Fruit fly (Drosophila melanogaster) whole organism, pupa: ENCODE measurements around the gene Tcs3.

Source experiments
- CG10348 ChIP-seq: fragments of 200-800 bp; sonication (Bioruptor generic); IDR thresholded peaks from 2 replicates; pipeline ENCODE4 v1.3.6; 2022; ENCODE audit warnings: missing biosample characterization, missing genetic modification characterization
- CG12605 ChIP-seq: fragments of 200-800 bp; sonication (Bioruptor generic); IDR thresholded peaks from 2 replicates; pipeline ENCODE4 v1.3.6; 2022; ENCODE audit warnings: missing biosample characterization, missing genetic modification characterization
- CG13204 ChIP-seq: fragments of 200-800 bp; sonication (Bioruptor generic); optimal IDR thresholded peaks from 2 replicates; lab custom pipeline; 2018; ENCODE audit warnings: missing biosample characterization, mild to moderate bottlenecking, missing genetic modification characterization, moderate library complexity
- CG14655 ChIP-seq: fragments of 200-800 bp; sonication (Bioruptor generic); optimal IDR thresholded peaks from 3 replicates; lab custom pipeline; 2017; ENCODE audit warnings: mild to moderate bottlenecking, missing biosample characterization, missing genetic modification reagents, missing genetic modification characterization
- CG15710 ChIP-seq: fragments of 200-800 bp; sonication (Bioruptor generic); optimal IDR thresholded peaks from 2 replicates; lab custom pipeline; 2018; ENCODE audit warnings: missing biosample characterization, mild to moderate bottlenecking, missing genetic modification characterization, moderate library complexity
- CG17806 ChIP-seq: fragments of 200-800 bp; sonication (Bioruptor generic); optimal IDR thresholded peaks from 2 replicates; lab custom pipeline; 2018; ENCODE audit warnings: missing biosample characterization, mild to moderate bottlenecking, missing genetic modification characterization, moderate library complexity
- CG32121 ChIP-seq: fragments of 200-800 bp; sonication (Bioruptor generic); IDR thresholded peaks from 2 replicates; pipeline ENCODE4 v1.3.6; 2022; ENCODE audit warnings: missing biosample characterization, missing genetic modification characterization
- CG34367 ChIP-seq: fragments of 200-800 bp; sonication (Bioruptor generic); optimal IDR thresholded peaks from 2 replicates; lab custom pipeline; 2018; ENCODE audit warnings: missing biosample characterization, mild to moderate bottlenecking, missing genetic modification characterization
- CG4496 ChIP-seq: fragments of 200-800 bp; sonication (Bioruptor generic); IDR thresholded peaks from 3 replicates; pipeline ENCODE4 v1.3.6; 2022; ENCODE audit warnings: missing biosample characterization, missing genetic modification characterization
- CG8159 ChIP-seq: fragments of 200-800 bp; sonication (Bioruptor generic); optimal IDR thresholded peaks from 3 replicates; lab custom pipeline; 2018; ENCODE audit warnings: missing biosample characterization, mild to moderate bottlenecking, missing genetic modification characterization, moderate library complexity
- CG8301 ChIP-seq: fragments of 200-800 bp; sonication (Bioruptor generic); optimal IDR thresholded peaks from 2 replicates; lab custom pipeline; 2018; ENCODE audit warnings: missing biosample characterization, mild to moderate bottlenecking, missing genetic modification characterization
- CG9948 ChIP-seq: fragments of 200-800 bp; sonication (Bioruptor generic); optimal IDR thresholded peaks from 2 replicates; lab custom pipeline; 2018; ENCODE audit warnings: missing biosample characterization, mild to moderate bottlenecking, missing genetic modification characterization, moderate library complexity
- D1 ChIP-seq: fragments of 200-800 bp; sonication (Bioruptor generic); optimal IDR thresholded peaks from 2 replicates; lab custom pipeline; 2018; ENCODE audit warnings: missing biosample characterization, mild to moderate bottlenecking, missing genetic modification characterization, moderate library complexity
- EcR ChIP-seq: fragments of 200-800 bp; sonication (Bioruptor generic); optimal IDR thresholded peaks from 3 replicates; lab custom pipeline; 2019; ENCODE audit warnings: missing biosample characterization, missing genetic modification characterization, mild to moderate bottlenecking, moderate library complexity, missing genetic modification reagents
- Ets98B ChIP-seq: fragments of 200-800 bp; sonication (Bioruptor generic); IDR thresholded peaks from 2 replicates; pipeline ENCODE4 v1.3.6; 2022; ENCODE audit warnings: missing biosample characterization, missing genetic modification characterization
- Pif1A ChIP-seq: fragments of 200-800 bp; sonication (Bioruptor generic); optimal IDR thresholded peaks from 3 replicates; lab custom pipeline; 2016; ENCODE audit warnings: missing biosample characterization, missing genetic modification characterization
- Pif1B ChIP-seq: fragments of 200-800 bp; sonication (Bioruptor generic); optimal IDR thresholded peaks from 3 replicates; lab custom pipeline; 2016; ENCODE audit warnings: missing biosample characterization, missing genetic modification characterization
- Snoo ChIP-seq: fragments of 200-800 bp; sonication (Bioruptor generic); optimal IDR thresholded peaks from 3 replicates; lab custom pipeline; 2017; ENCODE audit warnings: missing biosample characterization, mild to moderate bottlenecking, missing genetic modification characterization, inconsistent platforms
- fd96Ca ChIP-seq: fragments of 200-800 bp; sonication (Bioruptor generic); IDR thresholded peaks from 3 replicates; pipeline ENCODE4 v1.3.6; 2022; ENCODE audit warnings: missing biosample characterization, missing genetic modification characterization
- gl ChIP-seq: fragments of 200-800 bp; sonication (Bioruptor generic); optimal IDR thresholded peaks from 2 replicates; lab custom pipeline; 2018; ENCODE audit warnings: missing biosample characterization, mild to moderate bottlenecking, missing genetic modification characterization
- rn ChIP-seq: fragments of 200-800 bp; sonication (Bioruptor generic); IDR thresholded peaks from 2 replicates; pipeline ENCODE4 v1.3.6; 2022; ENCODE audit warnings: missing biosample characterization, missing genetic modification characterization

The Tcs3 gene

DNA sequence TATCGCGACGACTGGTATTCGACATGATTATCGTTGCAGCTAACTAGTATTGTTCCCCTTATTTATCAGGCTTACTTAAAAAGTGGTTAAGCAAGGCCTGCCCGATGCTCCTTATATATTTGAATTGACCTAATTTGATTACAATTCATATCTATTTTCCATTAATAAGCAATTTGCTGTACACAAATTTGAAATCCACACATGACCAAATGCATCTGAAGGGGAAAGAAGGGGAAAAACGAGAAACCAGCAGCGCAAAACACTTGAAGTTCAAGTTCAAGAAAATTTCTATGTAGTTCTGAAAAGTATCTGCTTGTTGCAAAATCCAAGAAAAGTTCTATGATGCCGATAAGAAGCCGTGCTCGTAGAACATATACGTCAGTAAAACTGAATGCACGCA, 25.1 kb upstream of the Tcs3 start, which contains the start of the genes CG13040 and CG13039:
Gene CG13040, minus strand, starts transcription at position 101 of the 400 bp plus-strand sequence.
Gene CG13039, minus strand, starts transcription at position 106 of the 400 bp plus-strand sequence.
- TF ChIP-seq Pif1B (GFP tag; lab: Kevin White, UChicago) (no peak), D1 (tag; lab: Kevin White, UChicago) (no peak), CG15710 (tag; lab: Kevin White, UChicago) (no peak), gl (no peak)

dm6 chr3L:16327776-16328175, 24.0 kb upstream of the Tcs3 start, which contains the start of gene CG13038:
Gene CG13038, minus strand, starts transcription at chr3L:16327893.
- peak; percentile 66 for TF ChIP-seq Ets98B (GFP tag; lab: Robert Waterston, UW)
- peak; percentile 63 for TF ChIP-seq CG4496 (GFP tag; lab: Robert Waterston, UW)
- TF ChIP-seq CG12605 (GFP tag; lab: Robert Waterston, UW) = no peak
- no peak for TF ChIP-seq CG10348 (GFP tag; lab: Robert Waterston, UW)
- TF ChIP-seq rn (GFP tag; lab: Robert Waterston, UW) = no peak
- peak; percentile 59; the same call in 1 of the 3 replicates for TF ChIP-seq fd96Ca
- TF ChIP-seq CG14655 (GFP tag; lab: Kevin White, UChicago) = no peak

- peak; percentile 22; the same call in 1 of the 3 replicates for TF ChIP-seq CG4496 (GFP tag; lab: Robert Waterston, UW)
- TF ChIP-seq CG8301 (tag; lab: Kevin White, UChicago) = peak; percentile 66
- TF ChIP-seq CG10348 (GFP tag; lab: Robert Waterston, UW) = peak; percentile 81
- TF ChIP-seq CG8159 (tag; lab: Kevin White, UChicago) = peak; percentile 70
- no peak for TF ChIP-seq Pif1B (GFP tag; lab: Kevin White, UChicago)
- TF ChIP-seq CG13204 = no peak
- TF ChIP-seq CG32121 (GFP tag; lab: Robert Waterston, UW) = peak; percentile 63
- TF ChIP-seq CG12605 (GFP tag; lab: Robert Waterston, UW) = no peak
- peak; percentile 23 for TF ChIP-seq Ets98B (GFP tag; lab: Robert Waterston, UW)
- TF ChIP-seq CG9948 (tag; lab: Kevin White, UChicago) = peak; percentile 55
- peak; percentile 7 for TF ChIP-seq Pif1A (GFP tag; lab: Kevin White, UChicago)
- peak; percentile 1 for TF ChIP-seq EcR (GFP tag; lab: Kevin White, UChicago)
- TF ChIP-seq rn (GFP tag; lab: Robert Waterston, UW) = no peak
- peak; percentile 68 for TF ChIP-seq CG14655 (GFP tag; lab: Kevin White, UChicago)
- TF ChIP-seq gl = no peak
- TF ChIP-seq Snoo (tag; lab: Kevin White, UChicago) = no peak
- peak; percentile 38 for TF ChIP-seq CG17806 (tag; lab: Kevin White, UChicago)
- TF ChIP-seq D1 (tag; lab: Kevin White, UChicago) = no peak
- peak; percentile 69 for TF ChIP-seq CG15710 (tag; lab: Kevin White, UChicago)
- peak; percentile 65 for TF ChIP-seq CG34367 (tag; lab: Kevin White, UChicago)
- 0 out of 3 replicates have a peak, but pooled peaks have one; percentile 20 for TF ChIP-seq fd96Ca
Observed at dm6 chr3L:16328207-16328891, 23.4 kb upstream of the Tcs3 start, which contains the start of gene CG13058. Gene CG13058, plus strand, starts transcription at chr3L:16328841.

dm6 chr3L:16329495-16329894, 22.3 kb upstream of the Tcs3 start, which contains the start of gene CG33061:
Gene CG33061, plus strand, starts transcription at chr3L:16329795.
- TF ChIP-seq Pif1A (GFP tag; lab: Kevin White, UChicago) (no peak), CG17806 (tag; lab: Kevin White, UChicago) (no peak), CG9948 (tag; lab: Kevin White, UChicago) (no peak), D1 (tag; lab: Kevin White, UChicago) (no peak), Pif1B (GFP tag; lab: Kevin White, UChicago) (no peak), CG8301 (tag; lab: Kevin White, UChicago) (no peak), CG4496 (GFP tag; lab: Robert Waterston, UW) (no peak), CG32121 (GFP tag; lab: Robert Waterston, UW) (no peak), EcR (GFP tag; lab: Kevin White, UChicago) (no peak), fd96Ca (no peak), Snoo (tag; lab: Kevin White, UChicago) (no peak), CG14655 (GFP tag; lab: Kevin White, UChicago) (no peak), CG8159 (tag; lab: Kevin White, UChicago) (no peak), rn (GFP tag; lab: Robert Waterston, UW) (no peak), CG13204 (no peak), CG15710 (tag; lab: Kevin White, UChicago) (no peak), Ets98B (GFP tag; lab: Robert Waterston, UW) (no peak), CG10348 (GFP tag; lab: Robert Waterston, UW) (no peak), CG34367 (tag; lab: Kevin White, UChicago) (no peak)

DNA sequence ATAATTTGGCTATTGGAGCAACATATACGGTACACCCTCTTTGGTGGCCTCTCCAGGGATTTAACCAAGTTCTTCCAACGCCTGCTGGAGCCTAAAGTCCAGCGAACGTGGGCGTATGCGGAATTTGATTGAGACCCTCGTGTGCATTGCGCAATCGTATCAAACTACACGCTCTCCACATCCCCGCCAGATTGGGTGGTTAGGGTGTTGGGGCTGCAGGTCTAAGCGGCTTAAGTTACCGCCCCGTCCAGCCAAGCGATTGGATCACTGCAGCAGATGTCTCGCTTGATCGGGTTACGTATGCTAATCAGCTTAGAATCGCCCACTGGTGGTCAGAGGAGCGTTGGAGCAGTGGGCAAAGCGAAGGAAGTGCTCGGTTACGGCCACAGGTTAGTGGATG, 21.1 kb upstream of the Tcs3 start, which contains the start of gene CG33060:
Gene CG33060, plus strand, starts transcription at position 301 of the 400 bp plus-strand sequence.
- TF ChIP-seq EcR (GFP tag; lab: Kevin White, UChicago) = no peak
- no peak for TF ChIP-seq Snoo (tag; lab: Kevin White, UChicago)
- TF ChIP-seq CG10348 (GFP tag; lab: Robert Waterston, UW) = no peak
- no peak for TF ChIP-seq CG12605 (GFP tag; lab: Robert Waterston, UW)
- TF ChIP-seq CG34367 (tag; lab: Kevin White, UChicago) = no peak
- TF ChIP-seq Pif1B (GFP tag; lab: Kevin White, UChicago) = no peak
- no peak for TF ChIP-seq CG8159 (tag; lab: Kevin White, UChicago)
- no peak for TF ChIP-seq CG15710 (tag; lab: Kevin White, UChicago)
- TF ChIP-seq CG13204 = no peak
- no peak for TF ChIP-seq gl
- no peak for TF ChIP-seq CG4496 (GFP tag; lab: Robert Waterston, UW)
- no peak for TF ChIP-seq CG17806 (tag; lab: Kevin White, UChicago)
- TF ChIP-seq Pif1A (GFP tag; lab: Kevin White, UChicago) = no peak
